Worm (Caenorhabditis elegans) whole organism, L1 larva: Measurements from ENCODE around the gene ZK1307.3.

Experiments
- C04F5.9 ChIP-seq: sonication (generic microtip); optimal IDR thresholded peaks from 2 replicates; lab custom pipeline; 2016; ENCODE audit warnings: missing genetic modification characterization, missing compliant biosample characterization
- aha-1 ChIP-seq: fragments of 150-350 bp; optimal IDR thresholded peaks from 2 replicates; lab custom pipeline; 2014; ENCODE audit warnings: missing biosample characterization, missing genetic modification characterization
- aly-2 ChIP-seq: fragments of 150-350 bp; optimal IDR thresholded peaks from 2 replicates; lab custom pipeline; 2014; ENCODE audit warnings: missing biosample characterization, missing genetic modification characterization
- blmp-1 ChIP-seq: fragments of 150-350 bp; optimal IDR thresholded peaks from 2 replicates; lab custom pipeline; 2014; ENCODE audit warnings: missing biosample characterization, missing genetic modification characterization
- ceh-63 ChIP-seq: fragments of 200-800 bp; sonication (Bioruptor generic); optimal IDR thresholded peaks from 2 replicates; lab custom pipeline; 2018; ENCODE audit warnings: mild to moderate bottlenecking, missing genetic modification characterization, missing compliant biosample characterization
- ceh-82 ChIP-seq, 3 experiments: fragments of 150-350 bp in 1 of 3; sonication (generic microtip) in 2 of 3; optimal IDR thresholded peaks; 2 replicates each; lab custom pipeline; 2014 to 2017; ENCODE audit warnings: missing biosample characterization in 3 of 3, missing genetic modification characterization in 3 of 3
- ceh-88 ChIP-seq: fragments of 200-800 bp; sonication (Bioruptor generic); IDR thresholded peaks from 2 replicates; pipeline ENCODE4 v1.3.6; 2022; ENCODE audit warnings: missing genetic modification characterization, missing compliant biosample characterization
- ces-1 ChIP-seq: fragments of 150-350 bp; optimal IDR thresholded peaks from 2 replicates; lab custom pipeline; 2014; ENCODE audit warnings: missing biosample characterization, missing genetic modification reagents, missing genetic modification characterization
- dsc-1 ChIP-seq: sonication (generic microtip); optimal IDR thresholded peaks from 2 replicates; lab custom pipeline; 2016; ENCODE audit warnings: mild to moderate bottlenecking, missing genetic modification characterization, missing compliant biosample characterization
- efl-1 ChIP-seq, 4 experiments: fragments of 150-350 bp; optimal IDR thresholded peaks in 3 of 4; peaks in 1 of 4; 1 replicate in 1 of 4; 2 replicates in 3 of 4; lab custom pipeline; 2014; ENCODE audit warnings: missing biosample characterization in 2 of 4, missing genetic modification characterization in 2 of 4, missing genetic modification reagents in 2 of 4
- elt-2 ChIP-seq: sonication (generic microtip); optimal IDR thresholded peaks from 2 replicates; lab custom pipeline; 2016; ENCODE audit warnings: missing genetic modification characterization, mild to moderate bottlenecking, inconsistent platforms, missing compliant biosample characterization, missing genetic modification reagents
- elt-3 ChIP-seq, 6 experiments: fragments of 150-350 bp in 1 of 6; sonication (generic microtip); optimal IDR thresholded peaks; 2 replicates each; lab custom pipeline; 2017 to 2018; ENCODE audit warnings: missing biosample characterization in 6 of 6, missing genetic modification characterization in 6 of 6, inconsistent platforms in 1 of 6
- ets-5 ChIP-seq: fragments of 200-800 bp; sonication (Bioruptor generic); IDR thresholded peaks from 2 replicates; pipeline ENCODE4 v1.3.6; 2022; ENCODE audit warnings: missing genetic modification characterization, missing compliant biosample characterization
- fos-1 ChIP-seq: fragments of 150-350 bp; optimal IDR thresholded peaks from 2 replicates; lab custom pipeline; 2014; ENCODE audit warnings: missing biosample characterization, missing genetic modification characterization
- hlh-4 ChIP-seq: sonication (generic microtip); optimal IDR thresholded peaks from 2 replicates; lab custom pipeline; 2016; ENCODE audit warnings: mild to moderate bottlenecking, missing genetic modification characterization, missing compliant biosample characterization
- lin-13 ChIP-seq: fragments of 150-350 bp; optimal IDR thresholded peaks from 2 replicates; lab custom pipeline; 2014; ENCODE audit warnings: missing biosample characterization, missing genetic modification reagents, missing genetic modification characterization
- lin-14 ChIP-seq: fragments of 200-800 bp; sonication (Bioruptor generic); optimal IDR thresholded peaks from 2 replicates; lab custom pipeline; 2018; ENCODE audit warnings: mild to moderate bottlenecking, missing genetic modification characterization, moderate library complexity, missing compliant biosample characterization
- lin-39 ChIP-seq: fragments of 150-350 bp; optimal IDR thresholded peaks from 2 replicates; lab custom pipeline; 2014; ENCODE audit warnings: missing biosample characterization, missing genetic modification reagents, missing genetic modification characterization
- mdl-1 ChIP-seq, 2 experiments: fragments of 150-350 bp; optimal IDR thresholded peaks; 2 replicates each; lab custom pipeline; 2014 to 2017; ENCODE audit warnings: missing biosample characterization in 2 of 2, missing genetic modification characterization in 2 of 2, inconsistent platforms in 1 of 2
- mep-1 ChIP-seq: fragments of 150-350 bp; optimal IDR thresholded peaks from 2 replicates; lab custom pipeline; 2014; ENCODE audit warnings: missing biosample characterization, missing genetic modification characterization
- nhr-11 ChIP-seq: fragments of 150-350 bp; optimal IDR thresholded peaks from 2 replicates; lab custom pipeline; 2014; ENCODE audit warnings: missing biosample characterization, missing genetic modification characterization
- nhr-47 ChIP-seq: sonication (generic microtip); optimal IDR thresholded peaks from 2 replicates; lab custom pipeline; 2016; ENCODE audit warnings: mild to moderate bottlenecking, missing genetic modification characterization, moderate library complexity, missing compliant biosample characterization
- nhr-76 ChIP-seq: sonication (generic microtip); optimal IDR thresholded peaks from 2 replicates; lab custom pipeline; 2017; ENCODE audit warnings: missing biosample characterization, missing genetic modification characterization
- nhr-85 ChIP-seq: sonication (generic microtip); peaks from one replicate; lab custom pipeline; 2016; ENCODE audit warnings: missing genetic modification characterization, inconsistent platforms, missing compliant biosample characterization
- pqm-1 ChIP-seq: sonication (generic microtip); optimal IDR thresholded peaks from 3 replicates; lab custom pipeline; 2017; ENCODE audit warnings: missing biosample characterization, missing genetic modification characterization
- rnt-1 ChIP-seq: sonication (generic microtip); optimal IDR thresholded peaks from 2 replicates; lab custom pipeline; 2016; ENCODE audit warnings: mild to moderate bottlenecking, missing genetic modification characterization, moderate library complexity, missing compliant biosample characterization
- skn-1 ChIP-seq: fragments of 150-350 bp; optimal IDR thresholded peaks from 2 replicates; lab custom pipeline; 2014; ENCODE audit warnings: missing biosample characterization, missing genetic modification characterization
- snpc-4 ChIP-seq: fragments of 150-350 bp; optimal IDR thresholded peaks from 2 replicates; lab custom pipeline; 2014; ENCODE audit warnings: missing biosample characterization, missing genetic modification characterization
- sox-4 ChIP-seq: sonication (generic microtip); optimal IDR thresholded peaks from 2 replicates; lab custom pipeline; 2016; ENCODE audit warnings: missing genetic modification characterization, missing compliant biosample characterization
- sup-37 ChIP-seq: fragments of 200-800 bp; sonication (Bioruptor generic); optimal IDR thresholded peaks from 2 replicates; lab custom pipeline; 2018; ENCODE audit warnings: mild to moderate bottlenecking, missing genetic modification characterization, missing compliant biosample characterization
- swsn-7 ChIP-seq: sonication (generic microtip); optimal IDR thresholded peaks from 2 replicates; lab custom pipeline; 2016; ENCODE audit warnings: missing genetic modification characterization, missing compliant biosample characterization
- tbx-2 ChIP-seq: sonication (generic microtip); optimal IDR thresholded peaks from 2 replicates; lab custom pipeline; 2016; ENCODE audit warnings: missing genetic modification characterization, missing compliant biosample characterization
- tlp-1 ChIP-seq: fragments of 150-350 bp; optimal IDR thresholded peaks from 2 replicates; lab custom pipeline; 2014; ENCODE audit warnings: missing biosample characterization, missing genetic modification characterization
- unc-130 ChIP-seq: fragments of 150-350 bp; optimal IDR thresholded peaks from 2 replicates; lab custom pipeline; 2017; ENCODE audit warnings: missing biosample characterization, missing genetic modification characterization, inconsistent platforms
- unc-30 ChIP-seq: sonication (generic microtip); optimal IDR thresholded peaks from 2 replicates; lab custom pipeline; 2017; ENCODE audit warnings: missing biosample characterization, missing genetic modification characterization
- unc-62 ChIP-seq: fragments of 150-350 bp; optimal IDR thresholded peaks from 2 replicates; lab custom pipeline; 2014; ENCODE audit warnings: missing biosample characterization, missing genetic modification reagents, missing genetic modification characterization
- xbp-1 ChIP-seq: sonication (generic microtip); optimal IDR thresholded peaks from 2 replicates; lab custom pipeline; 2016; ENCODE audit warnings: missing genetic modification characterization, missing compliant biosample characterization
- zag-1 ChIP-seq: fragments of 150-350 bp; optimal IDR thresholded peaks from 2 replicates; lab custom pipeline; 2014; ENCODE audit warnings: missing biosample characterization, missing genetic modification characterization
- zip-4 ChIP-seq: fragments of 200-800 bp; sonication (Bioruptor generic); optimal IDR thresholded peaks from 2 replicates; lab custom pipeline; 2018; ENCODE audit warnings: mild to moderate bottlenecking, missing genetic modification characterization, moderate library complexity, missing compliant biosample characterization
- ztf-11 ChIP-seq, 2 experiments: sonication (generic microtip); optimal IDR thresholded peaks; 2 replicates each; lab custom pipeline; 2016 to 2017; ENCODE audit warnings: missing genetic modification characterization in 2 of 2, missing biosample characterization in 1 of 2, missing compliant biosample characterization in 1 of 2

ZK1307.3 gene

DNA sequence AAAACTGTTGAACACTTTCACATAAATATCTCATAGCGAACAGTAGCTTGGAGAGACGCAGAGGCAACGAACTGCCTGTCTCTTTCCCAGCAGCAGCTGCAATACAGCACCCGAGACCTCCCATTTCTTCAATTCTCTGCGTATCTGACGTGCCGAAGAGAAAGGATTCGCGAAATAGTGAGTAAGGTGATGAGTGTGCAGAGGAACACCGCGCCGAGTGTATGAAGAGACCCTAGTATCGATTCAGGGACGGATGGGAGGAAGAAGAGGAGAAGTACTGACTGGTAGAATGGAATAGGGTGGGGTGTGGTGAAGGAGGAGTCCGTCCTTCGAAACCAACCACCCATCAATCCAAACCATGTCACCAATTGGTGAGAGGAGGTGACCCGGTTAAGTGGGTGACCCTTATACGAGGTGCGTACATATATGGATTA, 6.7 kb downstream of the ZK1307.3 start (continued):
- TF ChIP-seq ztf-11 (tag; optimal IDR thresholded peaks at IDR 0.05; lab: Kevin White, UChicago), result peak in 1 of 2 experiments; percentile 73
- peak; percentile 11 for TF ChIP-seq elt-2 (tag; lab: Kevin White, UChicago)
- TF ChIP-seq ceh-88 (GFP tag; lab: Robert Waterston, UW), result no peak
- TF ChIP-seq, all 84 proteins: peak for 42

ce11 chrII:9644940-9645634, 7.7 kb downstream of the ZK1307.3 start:
- TF ChIP-seq zag-1 (no peak), nhr-85 (tag; lab: Kevin White, UChicago) (peak; percentile 83), elt-3 (tag; optimal IDR thresholded peaks at IDR 0.05; lab: Kevin White, UChicago) (peak in 1 of 6 experiments; percentile 24), rnt-1 (tag; lab: Kevin White, UChicago) (peak; percentile 49), blmp-1 (tag; lab: Kevin White, UChicago) (peak; percentile 56), mep-1 (tag; lab: Kevin White, UChicago) (peak; percentile 48), ztf-11 (tag; optimal IDR thresholded peaks at IDR 0.05; lab: Kevin White, UChicago) (no peak), lin-14 (GFP tag; lab: Kevin White, UChicago) (peak; percentile 50)

- TF ChIP-seq ets-5, result no peak
- TF ChIP-seq C04F5.9 (tag; lab: Kevin White, UChicago), result no peak
- TF ChIP-seq nhr-76 (tag; lab: Kevin White, UChicago), result no peak
- no peak for TF ChIP-seq skn-1 (tag; lab: Kevin White, UChicago)
- TF ChIP-seq rnt-1 (tag; lab: Kevin White, UChicago), result no peak
- TF ChIP-seq unc-30, result no peak
- TF ChIP-seq fos-1, result no peak
- no peak for TF ChIP-seq nhr-11 (tag; lab: Kevin White, UChicago)
- TF ChIP-seq snpc-4, result no peak
These were observed 8.4 kb downstream of the ZK1307.3 start, which contains the start of gene fzr-1 for ce11 chrII:9644438-9644837. Gene fzr-1, minus strand, starts transcription at chrII:9644466.

DNA sequence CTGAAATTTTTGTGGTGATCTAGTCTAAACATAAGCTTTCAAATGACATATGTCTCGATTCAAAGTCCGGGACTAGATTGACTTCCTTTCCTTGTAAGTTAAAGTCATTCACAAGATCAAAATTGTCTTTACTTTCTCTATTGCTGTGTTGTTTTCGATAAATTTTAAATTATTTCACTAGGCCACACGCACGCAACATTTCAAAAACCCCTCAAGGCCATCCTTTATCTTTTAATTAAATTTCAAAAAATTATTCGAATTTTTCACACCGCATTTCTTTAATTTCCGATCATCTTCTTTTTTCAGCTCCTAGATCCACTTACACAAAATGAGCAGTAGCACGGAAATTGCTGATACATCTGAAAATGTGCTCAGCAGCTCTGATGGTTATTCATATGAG, 16.5 kb downstream of the ZK1307.3 start, which contains the start of gene ZK1307.7:
TSS of gene ZK1307.7 (plus strand) at position 301 of the 400 bp plus-strand sequence.
- TF ChIP-seq tbx-2 (tag; lab: Kevin White, UChicago) (no peak), nhr-47 (tag; lab: Kevin White, UChicago) (no peak), rnt-1 (tag; lab: Kevin White, UChicago) (no peak), swsn-7 (tag; lab: Kevin White, UChicago) (no peak), zip-4 (no peak), pqm-1 (no peak), mdl-1 (tag; optimal IDR thresholded peaks at IDR 0.05; lab: Kevin White, UChicago) (no peak), unc-62 (GFP tag; lab: Kevin White, UChicago) (no peak)
- TF ChIP-seq, all 84 proteins: peak for 0

DNA sequence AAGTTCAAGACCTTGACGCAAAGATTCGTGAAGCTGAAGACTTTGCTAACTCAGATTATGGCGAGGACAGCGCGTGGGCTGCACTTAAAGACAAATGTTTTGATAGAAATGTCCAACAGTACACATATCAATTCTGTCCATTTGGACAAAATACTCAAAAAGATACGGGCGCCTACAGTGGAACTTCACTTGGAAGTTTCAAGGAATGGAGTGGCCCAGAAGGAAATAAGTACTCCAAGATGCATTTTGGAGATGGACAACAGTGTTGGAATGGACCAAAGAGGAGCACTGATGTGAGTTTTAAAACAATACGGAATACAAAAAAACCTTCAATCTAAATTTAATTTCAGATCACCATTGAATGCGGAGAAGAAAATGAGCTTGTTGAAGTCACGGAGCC, 26.9 kb downstream of the ZK1307.3 start:
- TF ChIP-seq efl-1 (optimal IDR thresholded peaks at IDR 0.05; lab: Kevin White, UChicago) (no peak), efl-1 (GFP tag; optimal IDR thresholded peaks at IDR 0.05 in 1 of 2; lab: Kevin White, UChicago) (no peak), xbp-1 (tag; lab: Kevin White, UChicago) (no peak), tlp-1 (tag; lab: Kevin White, UChicago) (no peak), elt-2 (tag; lab: Kevin White, UChicago) (no peak), dsc-1 (no peak), lin-14 (GFP tag; lab: Kevin White, UChicago) (no peak), sox-4 (no peak), ceh-63 (no peak), unc-130 (tag; lab: Kevin White, UChicago) (no peak), lin-13 (GFP tag; lab: Kevin White, UChicago) (no peak), nhr-11 (tag; lab: Kevin White, UChicago) (no peak), sup-37 (GFP tag; lab: Kevin White, UChicago) (no peak), ets-5 (no peak), aly-2 (tag; lab: Kevin White, UChicago) (no peak), ces-1 (no peak), aha-1 (tag; lab: Kevin White, UChicago) (no peak), lin-39 (tag; lab: Kevin White, UChicago) (no peak), hlh-4 (no peak), fos-1 (no peak), ceh-82 (tag; optimal IDR thresholded peaks at IDR 0.05; lab: Kevin White, UChicago) (no peak)
